Worm (Caenorhabditis elegans): Measurements from ENCODE around the gene clec-74.

ce11 chrIV:4008440-4008839, 51.6 kb downstream of the clec-74 start:
- TF ChIP-seq dpl-1 (GFP tag; optimal IDR thresholded peaks at IDR 0.05) (no peak), lin-35 (GFP tag; optimal IDR thresholded peaks at IDR 0.05) (no peak), hlh-4 (tag; optimal IDR thresholded peaks at IDR 0.05) (no peak), zag-1 (tag; optimal IDR thresholded peaks at IDR 0.05) (no peak), fkh-10 (GFP tag; optimal IDR thresholded peaks at IDR 0.05) (no peak), lin-13 (GFP tag; optimal IDR thresholded peaks at IDR 0.05) (no peak), mdl-1 (tag; optimal IDR thresholded peaks at IDR 0.05) (no peak), nhr-76 (tag; optimal IDR thresholded peaks at IDR 0.05) (no peak), elt-3 (tag; optimal IDR thresholded peaks at IDR 0.05) (no peak), nhr-28 (tag; optimal IDR thresholded peaks at IDR 0.05) (no peak)
